Fruit fly (Drosophila melanogaster): ENCODE data around the gene Iml1.

The Iml1 gene

dm6 chr3L:1579169-1579853 is 45.5 kb upstream of the Iml1 start (continued):
- TF ChIP-seq CG15696 (tag; optimal IDR thresholded peaks at IDR 0.05) = peak; percentile 95
- peak; percentile 51 for TF ChIP-seq CG12299 (tag; optimal IDR thresholded peaks at IDR 0.05)
- TF ChIP-seq CG16815 (GFP tag; optimal IDR thresholded peaks at IDR 0.05) = peak; percentile 26
- TF ChIP-seq CG10209 (GFP tag; optimal IDR thresholded peaks at IDR 0.05) = peak; percentile 81
- peak; percentile 67 for TF ChIP-seq Six4 (GFP tag; optimal IDR thresholded peaks at IDR 0.05)
- TF ChIP-seq CG7987 (GFP tag; optimal IDR thresholded peaks at IDR 0.05) = peak; percentile 87
- no peak for TF ChIP-seq fru (optimal IDR thresholded peaks at IDR 0.05)
- TF ChIP-seq lov (optimal IDR thresholded peaks at IDR 0.05) = no peak
- TF ChIP-seq lov (GFP tag; IDR thresholded peaks at IDR 0.05) = peak; percentile 86; the same call in 2 of the 3 replicates
- TF ChIP-seq CG17186 (GFP tag; optimal IDR thresholded peaks at IDR 0.05) = peak; percentile 75
- TF ChIP-seq CG3847 (GFP tag; IDR thresholded peaks at IDR 0.05) = no peak
- no peak for TF ChIP-seq CG31388 (GFP tag; optimal IDR thresholded peaks at IDR 0.05)
- TF ChIP-seq CG17802 (tag; optimal IDR thresholded peaks at IDR 0.05) = peak; percentile 58
- TF ChIP-seq gsb-n (tag; optimal IDR thresholded peaks at IDR 0.05) = peak; percentile 76
- TF ChIP-seq Spps (tag; optimal IDR thresholded peaks at IDR 0.05) = peak; percentile 71
- no peak for TF ChIP-seq CG16813 (GFP tag; IDR thresholded peaks at IDR 0.05; ENCODE audit: partially characterized antibody)
- peak; percentile 26 for TF ChIP-seq her (GFP tag; optimal IDR thresholded peaks at IDR 0.05)
- TF ChIP-seq CG4820 (GFP tag; optimal IDR thresholded peaks at IDR 0.05) = peak; percentile 61
- TF ChIP-seq CG12104 (GFP tag; optimal IDR thresholded peaks at IDR 0.05) = peak; percentile 63
- no peak for TF ChIP-seq lbe (GFP tag; optimal IDR thresholded peaks at IDR 0.05)
- peak; percentile 81 for TF ChIP-seq Sox100B (GFP tag; optimal IDR thresholded peaks at IDR 0.05)
- peak; percentile 44 for TF ChIP-seq CG9876 (GFP tag; optimal IDR thresholded peaks at IDR 0.05)
- TF ChIP-seq zen (tag; optimal IDR thresholded peaks at IDR 0.05) = peak; percentile 83
- no peak for TF ChIP-seq Dref (GFP tag; IDR thresholded peaks at IDR 0.05)
- no peak for TF ChIP-seq sim (GFP tag; IDR thresholded peaks at IDR 0.05)
- peak; percentile 89 for TF ChIP-seq CG10431 (GFP tag; optimal IDR thresholded peaks at IDR 0.05)
- TF ChIP-seq CG43689 (GFP tag; IDR thresholded peaks at IDR 0.05) = peak; percentile 45; the same call in 1 of the 2 replicates
- no peak for TF ChIP-seq ab (GFP tag; optimal IDR thresholded peaks at IDR 0.05)
- TF ChIP-seq dpn (GFP tag; optimal IDR thresholded peaks at IDR 0.05) = peak; percentile 50 to 54
- no peak; the same call in 2 of the 3 replicates for TF ChIP-seq CG11093 (GFP tag; IDR thresholded peaks at IDR 0.05)
- peak; percentile 76 for TF ChIP-seq nerfin-1 (tag; optimal IDR thresholded peaks at IDR 0.05)
- peak; percentile 68 for TF ChIP-seq onecut (GFP tag; IDR thresholded peaks at IDR 0.05)
- TF ChIP-seq Dll (GFP tag; IDR thresholded peaks at IDR 0.05; ENCODE audit: partially characterized antibody) = no peak
- TF ChIP-seq CG17328 (GFP tag; IDR thresholded peaks at IDR 0.05) = peak; percentile 70; the same call in 1 of the 2 replicates
- no peak for TF ChIP-seq hkb (optimal IDR thresholded peaks at IDR 0.05)
- peak; percentile 65 for TF ChIP-seq hkb (GFP tag; IDR thresholded peaks at IDR 0.05)
- 0 out of 2 replicates have a peak, but pooled peaks have one; percentile 11 for TF ChIP-seq CG6272 (GFP tag; IDR thresholded peaks at IDR 0.05)
- peak; percentile 72 for TF ChIP-seq CG8089 (GFP tag; optimal IDR thresholded peaks at IDR 0.05)
- TF ChIP-seq CG17612 (GFP tag; IDR thresholded peaks at IDR 0.05) = no peak
- TF ChIP-seq CG6689 (GFP tag; IDR thresholded peaks at IDR 0.05) = peak; percentile 61
- peak in 1 of 2 experiments; percentile 32 for TF ChIP-seq Eip74EF (GFP tag; optimal IDR thresholded peaks at IDR 0.05)
- 0 out of 3 replicates have a peak, but pooled peaks have one; percentile 32 for TF ChIP-seq CG2889 (GFP tag; IDR thresholded peaks at IDR 0.05)
- peak; percentile 72; the same call in 2 of the 3 replicates for TF ChIP-seq sr (GFP tag; IDR thresholded peaks at IDR 0.05)
- TF ChIP-seq Fer1 (GFP tag; optimal IDR thresholded peaks at IDR 0.05) = peak; percentile 78
- no peak for TF ChIP-seq Tbp (GFP tag; optimal IDR thresholded peaks at IDR 0.05)
- no peak for TF ChIP-seq sna (GFP tag; IDR thresholded peaks at IDR 0.05; ENCODE audit: partially characterized antibody)
- peak; percentile 37 for TF ChIP-seq Ets97D (GFP tag; optimal IDR thresholded peaks at IDR 0.05)
- TF ChIP-seq danr (GFP tag; IDR thresholded peaks at IDR 0.05) = no peak
- TF ChIP-seq pho (GFP tag; optimal IDR thresholded peaks at IDR 0.05) = peak; percentile 31
- no peak; the same call in 1 of the 3 replicates for TF ChIP-seq dysf (GFP tag; IDR thresholded peaks at IDR 0.05)
- TF ChIP-seq pum (GFP tag; optimal IDR thresholded peaks at IDR 0.05) = peak; percentile 62

All from whole organism, embryonic.